Worm (Caenorhabditis elegans) whole organism, L1 larva: Measurements from ENCODE around the gene F53F4.16.

Source experiments
- C04F5.9 ChIP-seq: sonication (generic microtip); optimal IDR thresholded peaks from 2 replicates; lab custom pipeline; 2016; ENCODE audit warnings: missing genetic modification characterization, missing compliant biosample characterization
- C16A3.4 ChIP-seq: fragments of 150-350 bp; optimal IDR thresholded peaks from 2 replicates; lab custom pipeline; 2014; ENCODE audit warnings: missing biosample characterization, missing genetic modification characterization
- C34B4.2 ChIP-seq: sonication (generic microtip); optimal IDR thresholded peaks from 2 replicates; lab custom pipeline; 2017; ENCODE audit warnings: mild to moderate bottlenecking, missing genetic modification characterization, missing compliant biosample characterization
- Y116A8C.19 ChIP-seq: sonication (generic microtip); optimal IDR thresholded peaks from 2 replicates; lab custom pipeline; 2016; ENCODE audit warnings: missing compliant biosample characterization, missing genetic modification characterization, borderline replicate concordance
- aly-2 ChIP-seq: fragments of 150-350 bp; optimal IDR thresholded peaks from 2 replicates; lab custom pipeline; 2014; ENCODE audit warnings: missing biosample characterization, missing genetic modification characterization
- ama-1 ChIP-seq: fragments of 150-350 bp; optimal IDR thresholded peaks from 2 replicates; lab custom pipeline; 2014
- blmp-1 ChIP-seq: fragments of 150-350 bp; optimal IDR thresholded peaks from 2 replicates; lab custom pipeline; 2014; ENCODE audit warnings: missing biosample characterization, missing genetic modification characterization
- ceh-88 ChIP-seq: fragments of 200-800 bp; sonication (Bioruptor generic); IDR thresholded peaks from 2 replicates; pipeline ENCODE4 v1.3.6; 2022; ENCODE audit warnings: missing genetic modification characterization, missing compliant biosample characterization
- ces-1 ChIP-seq: fragments of 150-350 bp; optimal IDR thresholded peaks from 2 replicates; lab custom pipeline; 2014; ENCODE audit warnings: missing biosample characterization, missing genetic modification reagents, missing genetic modification characterization
- dpl-1 ChIP-seq, 3 experiments: fragments of 150-350 bp in 2 of 3; sonication (generic microtip) in 1 of 3; optimal IDR thresholded peaks; 2 replicates each; lab custom pipeline; 2014 to 2017; ENCODE audit warnings: missing biosample characterization in 3 of 3, missing genetic modification characterization in 3 of 3, missing genetic modification reagents in 3 of 3
- dsc-1 ChIP-seq: sonication (generic microtip); optimal IDR thresholded peaks from 2 replicates; lab custom pipeline; 2016; ENCODE audit warnings: mild to moderate bottlenecking, missing genetic modification characterization, missing compliant biosample characterization
- efl-1 ChIP-seq, 4 experiments: fragments of 150-350 bp; optimal IDR thresholded peaks in 3 of 4; peaks in 1 of 4; 1 replicate in 1 of 4; 2 replicates in 3 of 4; lab custom pipeline; 2014; ENCODE audit warnings: missing biosample characterization in 2 of 4, missing genetic modification characterization in 2 of 4, missing genetic modification reagents in 2 of 4
- elt-2 ChIP-seq: sonication (generic microtip); optimal IDR thresholded peaks from 2 replicates; lab custom pipeline; 2016; ENCODE audit warnings: missing genetic modification characterization, mild to moderate bottlenecking, inconsistent platforms, missing compliant biosample characterization, missing genetic modification reagents
- elt-3 ChIP-seq, 6 experiments: fragments of 150-350 bp in 1 of 6; sonication (generic microtip); optimal IDR thresholded peaks; 2 replicates each; lab custom pipeline; 2017 to 2018; ENCODE audit warnings: missing biosample characterization in 6 of 6, missing genetic modification characterization in 6 of 6, inconsistent platforms in 1 of 6
- fos-1 ChIP-seq: fragments of 150-350 bp; optimal IDR thresholded peaks from 2 replicates; lab custom pipeline; 2014; ENCODE audit warnings: missing biosample characterization, missing genetic modification characterization
- hlh-17 ChIP-seq: fragments of 200-800 bp; sonication (Bioruptor generic); optimal IDR thresholded peaks from 2 replicates; lab custom pipeline; 2018; ENCODE audit warnings: missing genetic modification characterization, mild to moderate bottlenecking, missing compliant biosample characterization, moderate library complexity, borderline replicate concordance
- hpl-2 ChIP-seq: fragments of 150-350 bp; optimal IDR thresholded peaks from 2 replicates; lab custom pipeline; 2014; ENCODE audit warnings: missing biosample characterization, missing genetic modification reagents, missing genetic modification characterization
- irx-1 ChIP-seq: sonication (generic microtip); optimal IDR thresholded peaks from 2 replicates; lab custom pipeline; 2016; ENCODE audit warnings: missing genetic modification characterization, missing compliant biosample characterization
- isw-1 ChIP-seq: fragments of 200-800 bp; sonication (Bioruptor generic); IDR thresholded peaks from 2 replicates; pipeline ENCODE4 v1.3.6; 2022; ENCODE audit warnings: missing genetic modification characterization, missing compliant biosample characterization
- lin-15B ChIP-seq: fragments of 150-350 bp; sonication (generic microtip); optimal IDR thresholded peaks from 3 replicates; lab custom pipeline; 2014; ENCODE audit warnings: missing biosample characterization, missing genetic modification characterization
- lin-39 ChIP-seq: fragments of 150-350 bp; optimal IDR thresholded peaks from 2 replicates; lab custom pipeline; 2014; ENCODE audit warnings: missing biosample characterization, missing genetic modification reagents, missing genetic modification characterization
- lir-3 ChIP-seq: sonication (generic microtip); optimal IDR thresholded peaks from 2 replicates; lab custom pipeline; 2016; ENCODE audit warnings: mild to moderate bottlenecking, missing genetic modification characterization, moderate library complexity, missing compliant biosample characterization; ENCODE audit not compliant: poor library complexity
- nhr-12 ChIP-seq: sonication (generic microtip); optimal IDR thresholded peaks from 2 replicates; lab custom pipeline; 2017; ENCODE audit warnings: missing biosample characterization, missing genetic modification characterization
- nhr-20 ChIP-seq: sonication (generic microtip); optimal IDR thresholded peaks from 2 replicates; lab custom pipeline; 2016; ENCODE audit warnings: mild to moderate bottlenecking, missing genetic modification characterization, missing compliant biosample characterization
- nhr-237 ChIP-seq: fragments of 150-350 bp; optimal IDR thresholded peaks from 2 replicates; lab custom pipeline; 2014; ENCODE audit warnings: missing biosample characterization, missing genetic modification characterization
- nhr-47 ChIP-seq: sonication (generic microtip); optimal IDR thresholded peaks from 2 replicates; lab custom pipeline; 2016; ENCODE audit warnings: mild to moderate bottlenecking, missing genetic modification characterization, moderate library complexity, missing compliant biosample characterization
- nhr-71 ChIP-seq: sonication (generic microtip); optimal IDR thresholded peaks from 2 replicates; lab custom pipeline; 2016; ENCODE audit warnings: mild to moderate bottlenecking, missing genetic modification characterization, moderate library complexity, missing compliant biosample characterization
- nhr-76 ChIP-seq: sonication (generic microtip); optimal IDR thresholded peaks from 2 replicates; lab custom pipeline; 2017; ENCODE audit warnings: missing biosample characterization, missing genetic modification characterization
- nhr-77 ChIP-seq: fragments of 150-350 bp; optimal IDR thresholded peaks from 2 replicates; lab custom pipeline; 2014; ENCODE audit warnings: missing biosample characterization, missing genetic modification characterization
- nhr-84 ChIP-seq: sonication (generic microtip); optimal IDR thresholded peaks from 2 replicates; lab custom pipeline; 2017; ENCODE audit warnings: missing biosample characterization, missing genetic modification characterization
- pag-3 ChIP-seq: sonication (generic microtip); optimal IDR thresholded peaks from 2 replicates; lab custom pipeline; 2017; ENCODE audit warnings: missing genetic modification characterization, mild to moderate bottlenecking, missing compliant biosample characterization, antibody characterized with exemption, borderline replicate concordance; ENCODE audit not compliant: insufficient read depth
- pax-3 ChIP-seq: fragments of 200-800 bp; sonication (Bioruptor generic); optimal IDR thresholded peaks from 2 replicates; lab custom pipeline; 2018; ENCODE audit warnings: mild to moderate bottlenecking, missing genetic modification characterization, moderate library complexity, missing compliant biosample characterization
- rnt-1 ChIP-seq: sonication (generic microtip); optimal IDR thresholded peaks from 2 replicates; lab custom pipeline; 2016; ENCODE audit warnings: mild to moderate bottlenecking, missing genetic modification characterization, moderate library complexity, missing compliant biosample characterization
- skn-1 ChIP-seq: fragments of 150-350 bp; optimal IDR thresholded peaks from 2 replicates; lab custom pipeline; 2014; ENCODE audit warnings: missing biosample characterization, missing genetic modification characterization
- snpc-4 ChIP-seq: fragments of 150-350 bp; optimal IDR thresholded peaks from 2 replicates; lab custom pipeline; 2014; ENCODE audit warnings: missing biosample characterization, missing genetic modification characterization
- snu-23 ChIP-seq: sonication (generic microtip); optimal IDR thresholded peaks from 2 replicates; lab custom pipeline; 2016; ENCODE audit warnings: missing genetic modification characterization, missing compliant biosample characterization
- sox-4 ChIP-seq: sonication (generic microtip); optimal IDR thresholded peaks from 2 replicates; lab custom pipeline; 2016; ENCODE audit warnings: missing genetic modification characterization, missing compliant biosample characterization
- sptf-1 ChIP-seq: fragments of 150-350 bp; optimal IDR thresholded peaks from 2 replicates; lab custom pipeline; 2014; ENCODE audit warnings: missing biosample characterization, missing genetic modification characterization
- swsn-7 ChIP-seq: sonication (generic microtip); optimal IDR thresholded peaks from 2 replicates; lab custom pipeline; 2016; ENCODE audit warnings: missing genetic modification characterization, missing compliant biosample characterization
- tbx-2 ChIP-seq: sonication (generic microtip); optimal IDR thresholded peaks from 2 replicates; lab custom pipeline; 2016; ENCODE audit warnings: missing genetic modification characterization, missing compliant biosample characterization
- unc-130 ChIP-seq: fragments of 150-350 bp; optimal IDR thresholded peaks from 2 replicates; lab custom pipeline; 2017; ENCODE audit warnings: missing biosample characterization, missing genetic modification characterization, inconsistent platforms
- unc-86 ChIP-seq: sonication (generic microtip); optimal IDR thresholded peaks from 2 replicates; lab custom pipeline; 2016; ENCODE audit warnings: missing genetic modification characterization, missing compliant biosample characterization
- vab-15 ChIP-seq: sonication (generic microtip); optimal IDR thresholded peaks from 2 replicates; lab custom pipeline; 2017; ENCODE audit warnings: missing genotype, mild to moderate bottlenecking, missing genetic modification characterization, missing compliant biosample characterization
- xbp-1 ChIP-seq: sonication (generic microtip); optimal IDR thresholded peaks from 2 replicates; lab custom pipeline; 2016; ENCODE audit warnings: missing genetic modification characterization, missing compliant biosample characterization
- zag-1 ChIP-seq: fragments of 150-350 bp; optimal IDR thresholded peaks from 2 replicates; lab custom pipeline; 2014; ENCODE audit warnings: missing biosample characterization, missing genetic modification characterization
- ztf-11 ChIP-seq, 2 experiments: sonication (generic microtip); optimal IDR thresholded peaks; 2 replicates each; lab custom pipeline; 2016 to 2017; ENCODE audit warnings: missing genetic modification characterization in 2 of 2, missing biosample characterization in 1 of 2, missing compliant biosample characterization in 1 of 2
- ztf-4 ChIP-seq: fragments of 150-350 bp; optimal IDR thresholded peaks from 2 replicates; lab custom pipeline; 2014; ENCODE audit warnings: missing biosample characterization, missing genetic modification characterization

F53F4.16 gene

ce11 chrV:13656346-13657254, 35.0 kb upstream of the F53F4.16 start (continued):
- TF ChIP-seq lir-3 (peak; percentile 19), unc-86 (tag; lab: Kevin White, UChicago) (no peak), ztf-11 (tag; optimal IDR thresholded peaks at IDR 0.05; lab: Kevin White, UChicago) (no peak), swsn-7 (tag; lab: Kevin White, UChicago) (peak; percentile 28), unc-130 (tag; lab: Kevin White, UChicago) (peak; percentile 43), efl-1 (optimal IDR thresholded peaks at IDR 0.05; lab: Kevin White, UChicago) (peak in 1 of 2 experiments; percentile 27), efl-1 (GFP tag; optimal IDR thresholded peaks at IDR 0.05 in 1 of 2; lab: Kevin White, UChicago) (peak in 1 of 2 experiments; percentile 58), nhr-47 (tag; lab: Kevin White, UChicago) (peak; percentile 20), zag-1 (tag; lab: Kevin White, UChicago) (no peak), nhr-71 (tag; lab: Kevin White, UChicago) (peak; percentile 81), elt-2 (tag; lab: Kevin White, UChicago) (peak; percentile 80), dpl-1 (GFP tag; optimal IDR thresholded peaks at IDR 0.05; lab: Kevin White, UChicago) (peak in 2 of 3 experiments; percentile 23 to 64), ama-1 (lab: Kevin White, UChicago) (peak; percentile 86), rnt-1 (tag; lab: Kevin White, UChicago) (peak; percentile 18)
- TF ChIP-seq, all 84 proteins: peak for 38

- TF ChIP-seq nhr-12 (tag; lab: Kevin White, UChicago) (no peak), efl-1 (optimal IDR thresholded peaks at IDR 0.05; lab: Kevin White, UChicago) (peak; percentile 61 to 62), efl-1 (GFP tag; optimal IDR thresholded peaks at IDR 0.05 in 1 of 2; lab: Kevin White, UChicago) (peak; percentile 15 to 79), hpl-2 (GFP tag; lab: Kevin White, UChicago) (no peak), dsc-1 (tag; lab: Kevin White, UChicago) (peak; percentile 16), hlh-17 (GFP tag; lab: Kevin White, UChicago) (no peak), snpc-4 (tag; lab: Kevin White, UChicago) (no peak), aly-2 (tag; lab: Kevin White, UChicago) (no peak), sptf-1 (tag; lab: Kevin White, UChicago) (no peak), irx-1 (tag; lab: Kevin White, UChicago) (no peak), dpl-1 (GFP tag; optimal IDR thresholded peaks at IDR 0.05; lab: Kevin White, UChicago) (peak; percentile 42 to 51 (median 46)), skn-1 (peak; percentile 78), lin-15B (peak; percentile 19), C04F5.9 (tag; lab: Kevin White, UChicago) (no peak), elt-3 (tag; optimal IDR thresholded peaks at IDR 0.05; lab: Kevin White, UChicago) (no peak), unc-86 (tag; lab: Kevin White, UChicago) (peak; percentile 47), pag-3 (tag; lab: Kevin White, UChicago) (no peak), nhr-20 (tag; lab: Kevin White, UChicago) (peak; percentile 64), ceh-88 (GFP tag; lab: Robert Waterston, UW) (no peak), nhr-237 (tag; lab: Kevin White, UChicago) (no peak), C34B4.2 (no peak), Y116A8C.19 (tag; lab: Kevin White, UChicago) (no peak), C16A3.4 (tag; lab: Kevin White, UChicago) (peak; percentile 43), xbp-1 (tag; lab: Kevin White, UChicago) (peak; percentile 2), nhr-47 (tag; lab: Kevin White, UChicago) (peak; percentile 66), blmp-1 (tag; lab: Kevin White, UChicago) (peak; percentile 68), nhr-77 (tag; lab: Kevin White, UChicago) (no peak), lin-39 (tag; lab: Kevin White, UChicago) (no peak), nhr-76 (tag; lab: Kevin White, UChicago) (no peak), pax-3 (tag; lab: Kevin White, UChicago) (peak; percentile 71), ces-1 (no peak), nhr-84 (tag; lab: Kevin White, UChicago) (no peak), snu-23 (GFP tag; lab: Kevin White, UChicago) (peak; percentile 62), sox-4 (tag; lab: Kevin White, UChicago) (no peak), isw-1 (GFP tag; lab: Robert Waterston, UW) (peak; percentile 29; the same call in 1 of the 2 replicates), vab-15 (no peak), fos-1 (tag; lab: Kevin White, UChicago) (peak; percentile 76), tbx-2 (peak; percentile 27), ztf-4 (peak; percentile 32), ztf-11 (tag; optimal IDR thresholded peaks at IDR 0.05; lab: Kevin White, UChicago) (no peak)
These were observed 33.7 kb upstream of the F53F4.16 start for ce11 chrV:13655202-13655764.
